Fruit fly (Drosophila melanogaster): Measurements from ENCODE around the gene Pfas.

dm6 chr2L:6086771-6087170 is 40.9 kb upstream of the Pfas start:
- TF ChIP-seq CG34367 (tag; optimal IDR thresholded peaks at IDR 0.05) (no peak), CG14655 (GFP tag; optimal IDR thresholded peaks at IDR 0.05) (no peak), Snoo (tag; optimal IDR thresholded peaks at IDR 0.05) (no peak), CG8301 (tag; optimal IDR thresholded peaks at IDR 0.05) (no peak), rn (GFP tag; IDR thresholded peaks at IDR 0.05) (no peak), CG10348 (GFP tag; IDR thresholded peaks at IDR 0.05) (no peak), CG8159 (tag; optimal IDR thresholded peaks at IDR 0.05) (no peak), Pif1A (GFP tag; optimal IDR thresholded peaks at IDR 0.05) (no peak), Ets98B (GFP tag; IDR thresholded peaks at IDR 0.05) (no peak), CG13204 (GFP tag; optimal IDR thresholded peaks at IDR 0.05) (no peak), gl (tag; optimal IDR thresholded peaks at IDR 0.05) (no peak), EcR (GFP tag; optimal IDR thresholded peaks at IDR 0.05) (no peak), CG32121 (GFP tag; IDR thresholded peaks at IDR 0.05) (no peak)

Data from whole organism, pupa.